Worm (Caenorhabditis elegans): Measurements from ENCODE around the gene tbx-38.

Gene tbx-38

DNA sequence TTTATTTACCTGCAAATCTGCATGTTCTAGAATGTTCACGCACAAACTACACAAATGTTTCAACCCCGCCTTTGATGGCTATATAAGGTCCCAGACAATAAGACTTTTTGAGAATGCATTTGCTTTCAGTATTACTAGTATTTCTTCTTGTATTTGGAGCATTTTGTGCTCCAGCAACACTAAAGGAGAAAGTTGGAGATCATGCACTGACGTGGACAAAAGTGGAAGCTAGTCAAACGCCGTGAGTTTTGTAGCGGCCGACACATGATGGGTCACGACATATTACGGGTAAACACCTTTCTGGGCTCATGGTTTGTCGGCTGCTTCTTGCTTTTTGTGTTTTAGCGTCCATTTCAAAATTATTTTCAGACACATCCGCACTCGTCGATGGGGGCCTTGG is 24.6 kb upstream of the tbx-38 start, which contains the start of gene C18D11.6:
TSS of gene C18D11.6 (plus strand) at position 110 of the 400 bp plus-strand sequence.
- TF ChIP-seq F13H6.1 (tag; optimal IDR thresholded peaks at IDR 0.05) (no peak), nhr-129 (tag; optimal IDR thresholded peaks at IDR 0.05) (no peak), alr-1 (tag; optimal IDR thresholded peaks at IDR 0.05) (no peak), nhr-12 (tag; optimal IDR thresholded peaks at IDR 0.05) (no peak), sem-4 (tag; optimal IDR thresholded peaks at IDR 0.05) (no peak), zag-1 (tag; optimal IDR thresholded peaks at IDR 0.05) (no peak), ztf-11 (tag; optimal IDR thresholded peaks at IDR 0.05) (no peak), sma-9 (GFP tag; optimal IDR thresholded peaks at IDR 0.05) (no peak), sma-9 (tag; optimal IDR thresholded peaks at IDR 0.05) (no peak), snpc-4 (tag; optimal IDR thresholded peaks at IDR 0.05) (no peak), elt-1 (tag; optimal IDR thresholded peaks at IDR 0.05) (no peak), ZK546.5 (tag; optimal IDR thresholded peaks at IDR 0.05) (no peak)

DNA sequence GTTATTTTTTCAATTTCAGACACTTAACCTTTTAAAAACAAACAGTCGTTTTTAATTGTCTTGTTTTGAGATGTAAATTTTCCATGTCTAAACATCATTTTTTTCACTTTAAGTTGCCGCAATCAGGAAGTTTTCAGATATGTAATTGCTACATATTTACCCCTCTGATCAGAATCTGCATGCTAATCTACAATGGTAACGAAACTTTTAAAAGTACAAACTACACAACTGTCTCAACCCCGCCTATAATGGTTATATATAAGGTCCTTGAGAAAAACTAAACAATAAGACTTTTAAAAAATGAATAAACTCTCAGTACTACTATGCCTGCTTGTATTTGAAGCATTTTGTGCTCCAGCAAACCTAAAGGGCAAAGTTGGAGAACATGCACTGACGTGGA is 23.0 kb upstream of the tbx-38 start, which contains the start of gene C18D11.9:
TSS of gene C18D11.9 (plus strand) at position 301 of the 400 bp plus-strand sequence.
- TF ChIP-seq blmp-1 (tag; optimal IDR thresholded peaks at IDR 0.05; ENCODE audit: insufficient read depth) (no peak), crh-2 (tag; optimal IDR thresholded peaks at IDR 0.05) (no peak), F13H6.1 (tag; optimal IDR thresholded peaks at IDR 0.05) (no peak), nhr-25 (tag; optimal IDR thresholded peaks at IDR 0.05) (no peak), unc-62 (GFP tag; optimal IDR thresholded peaks at IDR 0.05) (no peak), nhr-129 (tag; optimal IDR thresholded peaks at IDR 0.05) (no peak), nhr-6 (tag; optimal IDR thresholded peaks at IDR 0.05) (no peak), fos-1 (tag; optimal IDR thresholded peaks at IDR 0.05) (no peak)

DNA sequence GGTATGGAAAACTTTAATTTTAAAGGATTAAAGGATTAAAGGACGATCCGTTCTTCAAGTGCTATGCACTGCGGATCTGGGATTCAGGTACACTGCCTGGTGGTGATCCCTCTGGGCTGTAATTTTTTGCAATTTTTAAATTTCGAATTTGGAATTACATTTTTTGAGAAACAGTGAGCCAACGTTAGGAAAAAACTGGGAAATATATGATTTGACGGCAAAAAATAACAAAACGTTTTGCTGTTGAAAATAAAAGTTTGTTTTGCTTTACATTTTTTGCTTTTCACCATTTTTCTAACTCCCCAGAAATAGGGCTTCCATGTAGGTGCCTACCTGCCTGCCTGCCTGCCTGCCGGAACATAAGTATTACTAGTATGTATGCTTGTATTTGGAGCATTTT is 21.6 kb upstream of the tbx-38 start, which contains the start of gene C18D11.10:
TSS of gene C18D11.10 (plus strand) at position 301 of the 400 bp plus-strand sequence.
- no peak for TF ChIP-seq sma-9 (GFP tag; optimal IDR thresholded peaks at IDR 0.05)
- no peak for TF ChIP-seq sma-9 (tag; optimal IDR thresholded peaks at IDR 0.05)
- no peak for TF ChIP-seq egl-27 (tag; optimal IDR thresholded peaks at IDR 0.05)
- no peak for TF ChIP-seq lin-13 (GFP tag; optimal IDR thresholded peaks at IDR 0.05)
- TF ChIP-seq unc-39 (tag; optimal IDR thresholded peaks at IDR 0.05), result no peak
- TF ChIP-seq ZK546.5 (tag; optimal IDR thresholded peaks at IDR 0.05), result no peak
- TF ChIP-seq dmd-4 (tag; optimal IDR thresholded peaks at IDR 0.05), result no peak
- no peak for TF ChIP-seq peb-1 (tag; optimal IDR thresholded peaks at IDR 0.05)
- TF ChIP-seq mdl-1 (tag; optimal IDR thresholded peaks at IDR 0.05), result no peak
- no peak for TF ChIP-seq ceh-82 (tag; optimal IDR thresholded peaks at IDR 0.05)
- TF ChIP-seq mbf-1 (tag; optimal IDR thresholded peaks at IDR 0.05), result no peak
- TF ChIP-seq crh-2 (tag; optimal IDR thresholded peaks at IDR 0.05), result no peak
- no peak for TF ChIP-seq fos-1 (tag; optimal IDR thresholded peaks at IDR 0.05)
- TF ChIP-seq nhr-12 (tag; optimal IDR thresholded peaks at IDR 0.05), result no peak
- no peak for TF ChIP-seq nhr-23 (tag; optimal IDR thresholded peaks at IDR 0.05)
- TF ChIP-seq alr-1 (tag; optimal IDR thresholded peaks at IDR 0.05), result no peak
- no peak for TF ChIP-seq elt-1 (tag; optimal IDR thresholded peaks at IDR 0.05)
- TF ChIP-seq snpc-4 (tag; optimal IDR thresholded peaks at IDR 0.05), result no peak
- TF ChIP-seq ztf-4 (tag; optimal IDR thresholded peaks at IDR 0.05), result no peak

ce11 chrIII:11806695-11807094 is 20.8 kb upstream of the tbx-38 start, which contains the start of gene C18D11.7:
Gene C18D11.7 (minus strand): TSS chrIII:11806795.
- TF ChIP-seq ztf-1 (GFP tag; conservative IDR thresholded peaks at IDR 0.05) (no peak), nhr-23 (tag; optimal IDR thresholded peaks at IDR 0.05) (no peak), lin-13 (GFP tag; optimal IDR thresholded peaks at IDR 0.05) (no peak), mdl-1 (tag; optimal IDR thresholded peaks at IDR 0.05) (no peak), nhr-12 (tag; optimal IDR thresholded peaks at IDR 0.05) (no peak), nhr-10 (tag; optimal IDR thresholded peaks at IDR 0.05) (no peak), zag-1 (tag; optimal IDR thresholded peaks at IDR 0.05) (no peak), crh-2 (tag; optimal IDR thresholded peaks at IDR 0.05) (no peak), blmp-1 (tag; optimal IDR thresholded peaks at IDR 0.05; ENCODE audit: insufficient read depth) (no peak), sma-9 (GFP tag; optimal IDR thresholded peaks at IDR 0.05) (no peak), sma-9 (tag; optimal IDR thresholded peaks at IDR 0.05) (no peak)

ce11 chrIII:11795448-11795847 is 9.6 kb upstream of the tbx-38 start, which contains the start of gene twk-39:
Gene twk-39 (plus strand): TSS chrIII:11795748.
- TF ChIP-seq snpc-4 (tag; optimal IDR thresholded peaks at IDR 0.05) (no peak), fos-1 (tag; optimal IDR thresholded peaks at IDR 0.05) (no peak), nhr-129 (tag; optimal IDR thresholded peaks at IDR 0.05) (no peak), unc-39 (tag; optimal IDR thresholded peaks at IDR 0.05) (no peak), nhr-23 (tag; optimal IDR thresholded peaks at IDR 0.05) (no peak), C34F6.9 (tag; optimal IDR thresholded peaks at IDR 0.05) (no peak), elt-3 (tag; optimal IDR thresholded peaks at IDR 0.05) (no peak), gmeb-1 (tag; optimal IDR thresholded peaks at IDR 0.05) (no peak), nhr-77 (tag; optimal IDR thresholded peaks at IDR 0.05) (no peak), nhr-11 (tag; optimal IDR thresholded peaks at IDR 0.05) (no peak), alr-1 (tag; optimal IDR thresholded peaks at IDR 0.05) (no peak), R02D3.7 (tag; optimal IDR thresholded peaks at IDR 0.05) (no peak), mab-5 (tag; optimal IDR thresholded peaks at IDR 0.05) (no peak), lsy-2 (tag; optimal IDR thresholded peaks at IDR 0.05) (no peak), sma-3 (GFP tag; optimal IDR thresholded peaks at IDR 0.05) (no peak), unc-62 (GFP tag; optimal IDR thresholded peaks at IDR 0.05) (no peak), mbf-1 (tag; optimal IDR thresholded peaks at IDR 0.05) (no peak)
